Worm (Caenorhabditis elegans) whole organism, young adult: ENCODE data around the gene F38B7.10.

Experiments
- B0019.2 ChIP-seq: fragments of 200-800 bp; sonication (Bioruptor generic); conservative IDR thresholded peaks from 2 replicates; pipeline ENCODE4 v1.3.6; 2022; ENCODE audit warnings: missing genetic modification reagents, missing genetic modification characterization, missing compliant biosample characterization
- B0035.1 ChIP-seq: sonication (generic microtip); optimal IDR thresholded peaks from 2 replicates; lab custom pipeline; 2016; ENCODE audit warnings: missing genetic modification characterization, mild to moderate bottlenecking, missing compliant biosample characterization, missing genotype, missing genetic modification reagents
- B0336.3 ChIP-seq: fragments of 200-800 bp; sonication (Bioruptor generic); IDR thresholded peaks from 2 replicates; pipeline ENCODE4 v1.3.6; 2022; ENCODE audit warnings: missing genetic modification characterization, missing compliant biosample characterization
- F39B2.1 ChIP-seq: fragments of 200-800 bp; sonication (Bioruptor generic); IDR thresholded peaks from 2 replicates; pipeline ENCODE4 v1.3.6; 2022; ENCODE audit warnings: missing genetic modification reagents, missing genetic modification characterization, missing compliant biosample characterization
- F55B11.4 ChIP-seq: sonication (generic microtip); optimal IDR thresholded peaks from 2 replicates; lab custom pipeline; 2016; ENCODE audit warnings: missing compliant biosample characterization, missing genetic modification characterization, borderline replicate concordance; ENCODE audit not compliant: insufficient read depth
- F57A8.1 ChIP-seq: fragments of 200-800 bp; sonication (Bioruptor generic); optimal IDR thresholded peaks from 2 replicates; lab custom pipeline; 2018; ENCODE audit warnings: mild to moderate bottlenecking, missing genetic modification characterization, moderate library complexity, missing compliant biosample characterization
- K12H6.12 ChIP-seq: fragments of 200-800 bp; sonication (Bioruptor generic); optimal IDR thresholded peaks from 2 replicates; lab custom pipeline; 2018; ENCODE audit warnings: mild to moderate bottlenecking, missing genetic modification characterization, missing compliant biosample characterization
- Y67H2A.10 ChIP-seq: fragments of 200-800 bp; sonication (Bioruptor generic); conservative IDR thresholded peaks from 2 replicates; pipeline ENCODE4 v1.3.6; 2022; ENCODE audit warnings: missing genetic modification reagents, missing genetic modification characterization, missing compliant biosample characterization
- Y79H2A.3 ChIP-seq: fragments of 200-800 bp; sonication (Bioruptor generic); conservative IDR thresholded peaks from 2 replicates; pipeline ENCODE4 v1.3.6; 2022; ENCODE audit warnings: missing genetic modification reagents, missing genetic modification characterization, missing compliant biosample characterization
- Y95B8A.8 ChIP-seq: fragments of 200-800 bp; sonication (Bioruptor generic); IDR thresholded peaks from 2 replicates; pipeline ENCODE4 v1.3.6; 2022; ENCODE audit warnings: missing genetic modification reagents, missing genetic modification characterization, missing compliant biosample characterization
- akir-1 ChIP-seq: fragments of 200-800 bp; sonication (Bioruptor generic); optimal IDR thresholded peaks from 2 replicates; lab custom pipeline; 2018; ENCODE audit warnings: mild to moderate bottlenecking, missing genetic modification characterization, moderate library complexity, missing compliant biosample characterization
- ama-1 ChIP-seq, 3 experiments: fragments of 150-350 bp in 1 of 3; sonication (generic microtip) in 2 of 3; optimal IDR thresholded peaks; 2 replicates each; lab custom pipeline; 2014 to 2018; ENCODE audit warnings: missing biosample characterization in 2 of 3, missing genetic modification characterization in 2 of 3, missing genetic modification reagents in 2 of 3
- atf-7 ChIP-seq: sonication (generic microtip); optimal IDR thresholded peaks from 2 replicates; lab custom pipeline; 2017; ENCODE audit warnings: mild to moderate bottlenecking, missing genetic modification characterization, missing compliant biosample characterization
- attf-6 ChIP-seq: fragments of 200-800 bp; sonication (Bioruptor generic); IDR thresholded peaks from 2 replicates; pipeline ENCODE4 v1.3.6; 2022; ENCODE audit warnings: missing genetic modification reagents, missing genetic modification characterization, missing compliant biosample characterization
- bed-1 ChIP-seq: fragments of 200-800 bp; sonication (Bioruptor generic); IDR thresholded peaks from 2 replicates; pipeline ENCODE4 v1.3.6; 2022; ENCODE audit warnings: missing genetic modification reagents, missing genetic modification characterization, missing compliant biosample characterization
- ccch-3 ChIP-seq: fragments of 200-800 bp; sonication (Bioruptor generic); optimal IDR thresholded peaks from 2 replicates; lab custom pipeline; 2018; ENCODE audit warnings: mild to moderate bottlenecking, missing genetic modification characterization, missing compliant biosample characterization
- ceh-27 ChIP-seq: fragments of 200-800 bp; sonication (Bioruptor generic); optimal IDR thresholded peaks from 2 replicates; lab custom pipeline; 2018; ENCODE audit warnings: mild to moderate bottlenecking, missing genetic modification characterization, moderate library complexity, missing compliant biosample characterization
- ceh-40 ChIP-seq: fragments of 200-800 bp; sonication (Bioruptor generic); IDR thresholded peaks from 2 replicates; pipeline ENCODE4 v1.3.6; 2022; ENCODE audit warnings: missing genetic modification characterization, missing compliant biosample characterization
- ceh-58 ChIP-seq: fragments of 200-800 bp; sonication (Bioruptor generic); IDR thresholded peaks from 2 replicates; pipeline ENCODE4 v1.3.6; 2022; ENCODE audit warnings: missing genetic modification characterization, missing compliant biosample characterization
- ceh-79 ChIP-seq: sonication (generic microtip); optimal IDR thresholded peaks from 2 replicates; lab custom pipeline; 2017; ENCODE audit warnings: mild to moderate bottlenecking, missing genetic modification characterization, missing compliant biosample characterization
- ceh-91 ChIP-seq: fragments of 200-800 bp; sonication (Bioruptor generic); IDR thresholded peaks from 2 replicates; pipeline ENCODE4 v1.3.6; 2022; ENCODE audit warnings: missing genetic modification reagents, missing genetic modification characterization, missing compliant biosample characterization
- chd-7 ChIP-seq: sonication (generic microtip); optimal IDR thresholded peaks from 2 replicates; lab custom pipeline; 2016; ENCODE audit warnings: mild to moderate bottlenecking, missing genetic modification characterization, moderate library complexity, missing compliant biosample characterization
- dpff-1 ChIP-seq: sonication (generic microtip); optimal IDR thresholded peaks from 2 replicates; lab custom pipeline; 2017; ENCODE audit warnings: mild to moderate bottlenecking, missing genetic modification characterization, missing compliant biosample characterization
- efl-1 ChIP-seq: fragments of 150-350 bp; optimal IDR thresholded peaks from 2 replicates; lab custom pipeline; 2014; ENCODE audit warnings: missing biosample characterization, missing genetic modification reagents, missing genetic modification characterization
- egl-18 ChIP-seq: fragments of 200-800 bp; sonication (Bioruptor generic); IDR thresholded peaks from 2 replicates; pipeline ENCODE4 v1.3.6; 2022; ENCODE audit warnings: missing genetic modification reagents, missing genetic modification characterization, missing compliant biosample characterization
- egl-44 ChIP-seq: fragments of 200-800 bp; sonication (Bioruptor generic); IDR thresholded peaks from 2 replicates; pipeline ENCODE4 v1.3.6; 2022; ENCODE audit warnings: missing genetic modification reagents, missing genetic modification characterization, missing compliant biosample characterization
- egrh-3 ChIP-seq: fragments of 200-800 bp; sonication (Bioruptor generic); IDR thresholded peaks from 2 replicates; pipeline ENCODE4 v1.3.6; 2022; ENCODE audit warnings: missing genetic modification reagents, missing genetic modification characterization, missing compliant biosample characterization
- gei-17 ChIP-seq: fragments of 200-800 bp; sonication (Bioruptor generic); optimal IDR thresholded peaks from 2 replicates; lab custom pipeline; 2018; ENCODE audit warnings: mild to moderate bottlenecking, missing genetic modification characterization, missing compliant biosample characterization
- hlh-26 ChIP-seq: fragments of 200-800 bp; sonication (Bioruptor generic); conservative IDR thresholded peaks from 2 replicates; pipeline ENCODE4 v1.3.6; 2022; ENCODE audit warnings: missing genetic modification reagents, missing genetic modification characterization, missing compliant biosample characterization
- hmg-1.2 ChIP-seq: fragments of 200-800 bp; sonication (Bioruptor generic); IDR thresholded peaks from 2 replicates; pipeline ENCODE4 v1.3.6; 2022; ENCODE audit warnings: missing genetic modification reagents, missing genetic modification characterization, missing compliant biosample characterization
- hmg-20 ChIP-seq: fragments of 200-800 bp; sonication (Bioruptor generic); IDR thresholded peaks from 2 replicates; pipeline ENCODE4 v1.3.6; 2022; ENCODE audit warnings: missing genetic modification reagents, missing genetic modification characterization, missing compliant biosample characterization
- lin-40 ChIP-seq: sonication (generic microtip); optimal IDR thresholded peaks from 2 replicates; lab custom pipeline; 2016; ENCODE audit warnings: missing genetic modification characterization, mild to moderate bottlenecking, missing compliant biosample characterization, missing genotype, missing genetic modification reagents
- madf-10 ChIP-seq: sonication (generic microtip); optimal IDR thresholded peaks from 2 replicates; lab custom pipeline; 2016; ENCODE audit warnings: mild to moderate bottlenecking, missing genetic modification characterization, missing compliant biosample characterization
- madf-3 ChIP-seq: fragments of 200-800 bp; sonication (Bioruptor generic); IDR thresholded peaks from 2 replicates; pipeline ENCODE4 v1.3.6; 2022; ENCODE audit warnings: missing genetic modification reagents, missing genetic modification characterization, missing compliant biosample characterization
- mes-4 ChIP-seq: sonication (generic microtip); optimal IDR thresholded peaks from 2 replicates; lab custom pipeline; 2016; ENCODE audit warnings: missing genotype, missing genetic modification characterization, missing compliant biosample characterization
- nfya-1 ChIP-seq: sonication (generic microtip); optimal IDR thresholded peaks from 2 replicates; lab custom pipeline; 2017; ENCODE audit warnings: antibody characterized with exemption, missing compliant biosample characterization, missing genetic modification characterization, borderline replicate concordance; ENCODE audit not compliant: insufficient read depth
- nhr-179 ChIP-seq: sonication (generic microtip); optimal IDR thresholded peaks from 2 replicates; lab custom pipeline; 2016; ENCODE audit warnings: mild to moderate bottlenecking, missing genetic modification characterization, missing compliant biosample characterization
- nhr-80 ChIP-seq: sonication (generic microtip); optimal IDR thresholded peaks from 2 replicates; lab custom pipeline; 2016; ENCODE audit warnings: missing genetic modification characterization, missing compliant biosample characterization
- pha-4 ChIP-seq: fragments of 150-350 bp; sonication (generic microtip); optimal IDR thresholded peaks from 2 replicates; lab custom pipeline; 2014; ENCODE audit warnings: missing biosample characterization, missing genetic modification reagents, missing genetic modification characterization
- sdz-38 ChIP-seq: sonication (generic microtip); optimal IDR thresholded peaks from 2 replicates; lab custom pipeline; 2016; ENCODE audit warnings: missing genotype, missing genetic modification characterization, missing compliant biosample characterization
- somi-1 ChIP-seq: fragments of 200-800 bp; sonication (Bioruptor generic); optimal IDR thresholded peaks from 2 replicates; lab custom pipeline; 2018; ENCODE audit warnings: mild to moderate bottlenecking, missing genetic modification characterization, missing compliant biosample characterization
- tbx-9 ChIP-seq: sonication (generic microtip); optimal IDR thresholded peaks from 2 replicates; lab custom pipeline; 2016; ENCODE audit warnings: borderline replicate concordance, missing genetic modification characterization, inconsistent platforms, missing compliant biosample characterization
- unc-130 ChIP-seq: sonication (generic microtip); optimal IDR thresholded peaks from 2 replicates; lab custom pipeline; 2016; ENCODE audit warnings: missing genetic modification reagents, missing genetic modification characterization, missing compliant biosample characterization
- xnd-1 ChIP-seq: sonication (generic microtip); optimal IDR thresholded peaks from 2 replicates; lab custom pipeline; 2016; ENCODE audit warnings: missing genotype, missing genetic modification reagents, missing genetic modification characterization, missing compliant biosample characterization
- zfh-2 ChIP-seq: fragments of 200-800 bp; sonication (Bioruptor generic); conservative IDR thresholded peaks from 2 replicates; pipeline ENCODE4 v1.3.6; 2022; ENCODE audit warnings: missing genetic modification reagents, missing genetic modification characterization, missing compliant biosample characterization
- ztf-26 ChIP-seq: sonication (generic microtip); optimal IDR thresholded peaks from 2 replicates; lab custom pipeline; 2017; ENCODE audit warnings: missing genetic modification characterization, missing compliant biosample characterization

Gene F38B7.10

ce11 chrV:11529541-11529940, 15.8 kb upstream of the F38B7.10 start:
- TF ChIP-seq efl-1 (GFP tag; lab: Kevin White, UChicago) (no peak), egl-44 (GFP tag; lab: Robert Waterston, UW) (no peak), hmg-1.2 (no peak), xnd-1 (tag; lab: Kevin White, UChicago) (no peak), F57A8.1 (no peak), tbx-9 (tag; lab: Kevin White, UChicago) (no peak), sdz-38 (tag; lab: Kevin White, UChicago) (no peak), ccch-3 (GFP tag; lab: Kevin White, UChicago) (no peak), B0035.1 (no peak), zfh-2 (no peak), dpff-1 (no peak), hmg-20 (no peak), ceh-91 (no peak), atf-7 (tag; lab: Kevin White, UChicago) (no peak), ceh-79 (tag; lab: Kevin White, UChicago) (no peak), unc-130 (GFP tag; lab: Kevin White, UChicago) (no peak)

ce11 chrV:11531100-11531499, 14.2 kb upstream of the F38B7.10 start:
- no peak for TF ChIP-seq madf-3
- TF ChIP-seq chd-7 (tag; lab: Kevin White, UChicago) = no peak
- peak; percentile 56 for TF ChIP-seq lin-40 (tag; lab: Kevin White, UChicago)
- TF ChIP-seq attf-6 (GFP tag; lab: Robert Waterston, UW) = no peak
- no peak for TF ChIP-seq mes-4 (tag; lab: Kevin White, UChicago)
- TF ChIP-seq nhr-80 (tag; lab: Kevin White, UChicago) = no peak
- no peak for TF ChIP-seq B0336.3 (GFP tag; lab: Robert Waterston, UW)
- TF ChIP-seq ztf-26 = peak; percentile 17
- peak; percentile 68 for TF ChIP-seq ceh-27 (GFP tag; lab: Kevin White, UChicago)
- no peak for TF ChIP-seq K12H6.12 (tag; lab: Kevin White, UChicago)
- TF ChIP-seq, all 124 proteins: peak for 3

DNA sequence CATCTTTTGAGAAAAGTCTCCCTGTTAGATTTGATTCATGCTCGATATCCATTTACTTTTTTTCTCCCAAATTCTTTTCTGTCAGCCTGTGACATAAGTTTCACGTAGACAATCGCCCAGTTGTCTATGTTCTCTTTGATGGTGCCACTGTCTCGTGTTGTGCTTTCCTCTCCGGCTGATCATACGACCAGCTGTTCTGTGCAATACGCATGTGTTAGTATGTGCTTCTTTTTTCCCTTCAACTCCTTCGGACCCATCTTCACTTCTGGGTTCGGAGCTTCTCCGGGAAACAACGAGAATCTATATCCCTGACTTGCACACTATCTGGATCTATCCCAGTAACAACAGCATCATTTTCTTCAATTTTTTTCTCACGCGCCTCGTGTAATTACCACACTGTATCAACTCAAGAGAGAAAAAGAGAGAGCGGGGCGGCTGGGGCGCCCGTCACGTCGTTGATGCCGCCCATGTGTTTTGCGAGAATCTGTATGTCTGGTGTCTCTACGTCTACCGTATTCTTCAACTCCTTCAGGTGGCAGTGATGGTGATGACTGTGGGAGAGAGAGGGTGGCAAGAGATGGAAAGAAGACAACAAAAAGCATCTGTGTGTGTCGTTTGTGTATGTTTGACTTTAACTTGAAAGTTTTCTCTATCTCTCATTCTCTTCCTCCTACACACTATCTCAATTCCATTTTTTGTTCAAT, 13.3 kb upstream of the F38B7.10 start:
- peak; percentile 88 for TF ChIP-seq somi-1 (GFP tag; lab: Kevin White, UChicago)
- 0 out of 2 replicates have a peak, but pooled peaks have one; percentile 38 for TF ChIP-seq Y67H2A.10 (GFP tag; lab: Robert Waterston, UW)
- no peak for TF ChIP-seq bed-1 (GFP tag; lab: Robert Waterston, UW)
- no peak for TF ChIP-seq ceh-58
- TF ChIP-seq B0019.2 = no peak
- TF ChIP-seq B0035.1 = no peak
- TF ChIP-seq egl-18 (GFP tag; lab: Robert Waterston, UW) = no peak
- no peak for TF ChIP-seq ceh-40
- no peak for TF ChIP-seq nhr-179 (tag; lab: Kevin White, UChicago)
- TF ChIP-seq pha-4 = no peak
- TF ChIP-seq akir-1 (GFP tag; lab: Kevin White, UChicago) = no peak
- TF ChIP-seq gei-17 (GFP tag; lab: Kevin White, UChicago) = peak; percentile 20
- peak; percentile 78 for TF ChIP-seq lin-40 (tag; lab: Kevin White, UChicago)
- TF ChIP-seq B0336.3 (GFP tag; lab: Robert Waterston, UW) = peak; percentile 78
- no peak for TF ChIP-seq F55B11.4
- TF ChIP-seq xnd-1 (tag; lab: Kevin White, UChicago) = no peak
- TF ChIP-seq egrh-3 (GFP tag; lab: Robert Waterston, UW) = no peak; the same call in 1 of the 2 replicates
- TF ChIP-seq madf-10 = peak; percentile 55
- no peak for TF ChIP-seq ama-1 (optimal IDR thresholded peaks at IDR 0.05; lab: Kevin White, UChicago)
- TF ChIP-seq ama-1 (GFP tag; optimal IDR thresholded peaks at IDR 0.05; lab: Kevin White, UChicago) = no peak
- no peak for TF ChIP-seq F39B2.1 (GFP tag; lab: Robert Waterston, UW)
- TF ChIP-seq Y79H2A.3 (GFP tag; lab: Robert Waterston, UW) = no peak
- TF ChIP-seq hlh-26 = no peak
- TF ChIP-seq Y95B8A.8 (GFP tag; lab: Robert Waterston, UW) = no peak
- no peak for TF ChIP-seq dpff-1
- no peak for TF ChIP-seq nfya-1
